Worm (Caenorhabditis elegans): ENCODE measurements around the gene K06H7.1.

Gene K06H7.1

ce11 chrIII:8130177-8130902 is 31.2 kb downstream of the K06H7.1 start, which contains the start of the genes rpl-21 and C14B9.10:
Gene rpl-21, minus strand, starts transcription at chrIII:8130227.
Gene C14B9.10, plus strand, starts transcription at chrIII:8130852.
- no peak for TF ChIP-seq sptf-1 (tag; optimal IDR thresholded peaks at IDR 0.05)
- no peak for TF ChIP-seq mab-5 (tag; optimal IDR thresholded peaks at IDR 0.05)
- TF ChIP-seq ceh-39 (tag; optimal IDR thresholded peaks at IDR 0.05): peak; percentile 65
- TF ChIP-seq snpc-4 (tag; optimal IDR thresholded peaks at IDR 0.05): no peak
- TF ChIP-seq mep-1 (tag; optimal IDR thresholded peaks at IDR 0.05): peak; percentile 91
- no peak for TF ChIP-seq nhr-76 (tag; optimal IDR thresholded peaks at IDR 0.05)
- TF ChIP-seq ham-2 (GFP tag; optimal IDR thresholded peaks at IDR 0.05): no peak
- TF ChIP-seq ces-1 (GFP tag; optimal IDR thresholded peaks at IDR 0.05): peak; percentile 67
- no peak for TF ChIP-seq nhr-2 (tag; optimal IDR thresholded peaks at IDR 0.05)
- peak; percentile 25 for TF ChIP-seq hlh-1 (tag; optimal IDR thresholded peaks at IDR 0.05)
- TF ChIP-seq cnd-1 (tag; optimal IDR thresholded peaks at IDR 0.05): no peak
- TF ChIP-seq mls-2 (tag; optimal IDR thresholded peaks at IDR 0.05): no peak
- TF ChIP-seq pha-4 (tag; optimal IDR thresholded peaks at IDR 0.05): peak; percentile 83
- no peak for TF ChIP-seq nhr-28 (tag; optimal IDR thresholded peaks at IDR 0.05)
- no peak for TF ChIP-seq ceh-83 (GFP tag; optimal IDR thresholded peaks at IDR 0.05)
- no peak for TF ChIP-seq unc-120 (tag; optimal IDR thresholded peaks at IDR 0.05; ENCODE audit: poor library complexity, severe bottlenecking)
- TF ChIP-seq zip-8 (tag; optimal IDR thresholded peaks at IDR 0.05): no peak
- no peak for TF ChIP-seq nhr-12 (tag; optimal IDR thresholded peaks at IDR 0.05)
- TF ChIP-seq elt-1 (tag; optimal IDR thresholded peaks at IDR 0.05; ENCODE audit: borderline replicate concordance, insufficient read depth): no peak
- TF ChIP-seq nhr-237 (tag; optimal IDR thresholded peaks at IDR 0.05): peak; percentile 80
- no peak for TF ChIP-seq drap-1 (GFP tag; optimal IDR thresholded peaks at IDR 0.05)
- TF ChIP-seq ceh-43 (GFP tag; optimal IDR thresholded peaks at IDR 0.05): no peak
- TF ChIP-seq elt-3 (tag; optimal IDR thresholded peaks at IDR 0.05): no peak
- no peak for TF ChIP-seq lin-32 (GFP tag; optimal IDR thresholded peaks at IDR 0.05)
- no peak for TF ChIP-seq bed-3 (GFP tag; optimal IDR thresholded peaks at IDR 0.05)
- no peak for TF ChIP-seq flh-1 (GFP tag; optimal IDR thresholded peaks at IDR 0.05)
- no peak for TF ChIP-seq ztf-11 (tag; optimal IDR thresholded peaks at IDR 0.05)
- TF ChIP-seq unc-39 (tag; optimal IDR thresholded peaks at IDR 0.05): no peak
- TF ChIP-seq lin-13 (tag; optimal IDR thresholded peaks at IDR 0.05): peak; percentile 76
- TF ChIP-seq sem-2 (GFP tag; optimal IDR thresholded peaks at IDR 0.05): no peak
- peak; percentile 22 for TF ChIP-seq unc-62 (GFP tag; optimal IDR thresholded peaks at IDR 0.05)
- TF ChIP-seq lsy-2 (tag; optimal IDR thresholded peaks at IDR 0.05): peak; percentile 98
- no peak for TF ChIP-seq tbx-8 (GFP tag; optimal IDR thresholded peaks at IDR 0.05)
- TF ChIP-seq blmp-1 (tag; optimal IDR thresholded peaks at IDR 0.05): no peak
- TF ChIP-seq M03D4.4 (tag; optimal IDR thresholded peaks at IDR 0.05): no peak

ce11 chrIII:8132496-8132895 is 33.4 kb downstream of the K06H7.1 start:
- no peak for TF ChIP-seq nhr-12 (tag; optimal IDR thresholded peaks at IDR 0.05)
- TF ChIP-seq pha-4 (tag; optimal IDR thresholded peaks at IDR 0.05): peak; percentile 37
- peak; percentile 78 for TF ChIP-seq nhr-2 (tag; optimal IDR thresholded peaks at IDR 0.05)

ce11 chrIII:8133346-8133745 is 34.2 kb downstream of the K06H7.1 start, which contains the start of gene C14B9.2:
Gene C14B9.2, plus strand, starts transcription at chrIII:8133665.
- TF ChIP-seq sptf-1 (tag; optimal IDR thresholded peaks at IDR 0.05) (no peak), unc-120 (tag; optimal IDR thresholded peaks at IDR 0.05; ENCODE audit: poor library complexity, severe bottlenecking) (no peak), M03D4.4 (tag; optimal IDR thresholded peaks at IDR 0.05) (no peak), ceh-83 (GFP tag; optimal IDR thresholded peaks at IDR 0.05) (no peak), blmp-1 (tag; optimal IDR thresholded peaks at IDR 0.05) (no peak), unc-62 (GFP tag; optimal IDR thresholded peaks at IDR 0.05) (no peak), ceh-39 (tag; optimal IDR thresholded peaks at IDR 0.05) (no peak), lin-32 (GFP tag; optimal IDR thresholded peaks at IDR 0.05) (no peak), snpc-4 (tag; optimal IDR thresholded peaks at IDR 0.05) (no peak), nhr-2 (tag; optimal IDR thresholded peaks at IDR 0.05) (no peak), nhr-28 (tag; optimal IDR thresholded peaks at IDR 0.05) (no peak)
